Fruit fly (Drosophila melanogaster): ENCODE results near the gene Tsp96F.

DNA sequence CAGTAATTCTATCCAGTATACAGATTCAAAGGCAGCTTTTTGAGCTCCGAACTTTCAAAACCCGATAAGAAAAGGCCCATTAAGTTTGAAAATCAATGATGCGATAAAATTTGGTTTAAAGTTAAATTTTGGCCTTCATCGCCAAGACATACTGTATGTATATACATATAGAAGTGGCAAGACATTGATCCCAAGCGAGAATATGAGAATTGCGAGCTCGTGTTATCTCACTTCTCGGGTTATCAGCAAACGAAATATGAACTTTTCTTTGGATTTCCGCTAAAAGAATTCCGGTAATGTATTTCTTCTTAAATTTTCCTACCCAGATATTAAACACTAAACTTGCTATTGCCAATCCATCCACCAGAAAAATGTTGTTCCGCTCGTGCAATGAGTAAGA, 4.2 kb downstream of the Tsp96F start:
- TF ChIP-seq Myc (optimal IDR thresholded peaks at IDR 0.05) (no peak), psq (optimal IDR thresholded peaks at IDR 0.05) (no peak), h (optimal IDR thresholded peaks at IDR 0.05) (no peak), insv (optimal IDR thresholded peaks at IDR 0.05) (no peak), Sin3A (optimal IDR thresholded peaks at IDR 0.05) (no peak), ttk (optimal IDR thresholded peaks at IDR 0.05) (no peak)
